Worm (Caenorhabditis elegans) whole organism, L4/young adult: ENCODE measurements around the gene Y47D7A.15.

ENCODE experiments used
- W03F9.2 ChIP-seq: fragments of 150-350 bp; optimal IDR thresholded peaks from 2 replicates; lab custom pipeline; 2014; ENCODE audit warnings: missing biosample characterization, missing genetic modification characterization
- dao-5 ChIP-seq: sonication (generic microtip); optimal IDR thresholded peaks from 2 replicates; lab custom pipeline; 2016; ENCODE audit warnings: missing genotype, missing genetic modification characterization, moderate library complexity, missing compliant biosample characterization

DNA sequence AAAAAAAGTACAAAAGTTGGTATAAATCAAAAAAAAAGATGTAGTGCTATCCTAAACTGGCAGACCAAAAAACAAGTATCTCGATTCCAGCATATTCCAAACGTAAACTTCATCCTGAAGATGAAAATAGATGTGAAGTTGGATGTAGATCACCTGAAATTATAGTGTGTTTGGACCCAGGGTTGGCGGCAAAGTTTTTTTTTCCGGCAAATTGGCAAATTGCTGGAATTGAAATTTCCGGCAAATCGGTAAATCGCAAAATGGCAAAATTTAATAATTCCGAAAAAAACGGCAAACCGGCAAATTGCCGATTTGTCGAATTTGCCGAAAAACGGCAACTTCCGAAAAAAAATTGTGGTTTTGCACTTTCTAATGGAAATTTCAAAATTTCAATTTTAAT, 48.5 kb downstream of the Y47D7A.15 start, which contains the start of gene F13A2.2:
- no peak for TF ChIP-seq W03F9.2
- no peak for TF ChIP-seq dao-5 (tag; lab: Kevin White, UChicago)
